In the genomic region with DNA sequence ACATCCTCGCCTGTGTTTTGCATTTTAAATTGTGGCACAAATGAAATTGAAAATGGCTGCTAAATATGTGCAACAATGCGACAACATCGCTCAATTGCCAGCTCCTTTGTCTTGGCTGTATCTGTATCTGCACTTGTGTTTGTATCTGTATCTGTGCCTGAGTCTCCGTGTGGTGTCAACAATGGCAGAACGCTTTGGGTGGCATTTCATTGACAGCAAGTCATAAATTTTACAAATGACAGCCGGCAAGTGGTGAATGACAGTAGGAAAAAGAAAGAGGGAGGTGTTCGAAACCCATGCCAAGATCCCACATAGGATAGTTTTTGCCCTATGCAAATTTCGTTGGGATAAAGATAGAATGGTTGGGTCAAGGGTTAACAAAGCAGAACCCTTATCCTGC, we compare ENCODE assay signal across 2 fruit fly cellular contexts.
A peak's percentile ranks its signal among the peaks of the same experiment; 100 is the strongest.
TF ChIP-seq lines count a peak whose summit lies in the region.

No protein-coding gene starts in this region.

- no peak for TF ChIP-seq CTCF in whole organism, embryonic (GFP tag; optimal IDR thresholded peaks at IDR 0.05; lab: Kevin White, UChicago)

TF ChIP-seq in whole organism, embryonic, 481 proteins besides CTCF, POLR2A, EP300 and RAD21:
- TF ChIP-seq CG14014 (GFP tag; IDR thresholded peaks at IDR 0.05; lab: Robert Waterston, UW) (no peak), fd96Cb (tag; optimal IDR thresholded peaks at IDR 0.05; lab: Kevin White, UChicago) (no peak), zen (tag; optimal IDR thresholded peaks at IDR 0.05; lab: Kevin White, UChicago) (peak; percentile 48), D (optimal IDR thresholded peaks at IDR 0.05; lab: Kevin White, UChicago) (peak; percentile 63), D (GFP tag; optimal IDR thresholded peaks at IDR 0.05; lab: Kevin White, UChicago) (no peak), ato (GFP tag; IDR thresholded peaks at IDR 0.05; lab: Robert Waterston, UW; ENCODE audit: partially characterized antibody) (no peak), CG9797 (GFP tag; optimal IDR thresholded peaks at IDR 0.05; lab: Kevin White, UChicago) (no peak), phol (tag; optimal IDR thresholded peaks at IDR 0.05; lab: Kevin White, UChicago) (no peak), gcm2 (GFP tag; optimal IDR thresholded peaks at IDR 0.05; lab: Kevin White, UChicago) (no peak), twi (tag; optimal IDR thresholded peaks at IDR 0.05; lab: Kevin White, UChicago) (peak; percentile 59), exex (tag; optimal IDR thresholded peaks at IDR 0.05; lab: Kevin White, UChicago) (no peak), CG12299 (tag; optimal IDR thresholded peaks at IDR 0.05; lab: Kevin White, UChicago) (no peak), cad (GFP tag; optimal IDR thresholded peaks at IDR 0.05; lab: Kevin White, UChicago) (peak; percentile 58), CG3838 (GFP tag; optimal IDR thresholded peaks at IDR 0.05; lab: Kevin White, UChicago) (no peak), hth (optimal IDR thresholded peaks at IDR 0.05; lab: Kevin White, UChicago) (peak; percentile 11), CG15479 (GFP tag; optimal IDR thresholded peaks at IDR 0.05; lab: Kevin White, UChicago) (peak; percentile 43)

TF ChIP-seq in whole organism, prepupa, 60 proteins besides CTCF, POLR2A, EP300 and RAD21:
- TF ChIP-seq Sox14 (GFP tag; optimal IDR thresholded peaks at IDR 0.05; lab: Kevin White, UChicago) (peak; percentile 16), CG8319 (GFP tag; optimal IDR thresholded peaks at IDR 0.05; lab: Kevin White, UChicago) (no peak), ss (GFP tag; optimal IDR thresholded peaks at IDR 0.05; lab: Kevin White, UChicago) (no peak)
